Fruit fly (Drosophila melanogaster) whole organism, pupa: ENCODE data around the gene Max.

Experiments
- CG17806 ChIP-seq: fragments of 200-800 bp; sonication (Bioruptor generic); optimal IDR thresholded peaks from 2 replicates; lab custom pipeline; 2018; ENCODE audit warnings: missing biosample characterization, mild to moderate bottlenecking, missing genetic modification characterization, moderate library complexity
- D1 ChIP-seq: fragments of 200-800 bp; sonication (Bioruptor generic); optimal IDR thresholded peaks from 2 replicates; lab custom pipeline; 2018; ENCODE audit warnings: missing biosample characterization, mild to moderate bottlenecking, missing genetic modification characterization, moderate library complexity
- EcR ChIP-seq: fragments of 200-800 bp; sonication (Bioruptor generic); optimal IDR thresholded peaks from 3 replicates; lab custom pipeline; 2019; ENCODE audit warnings: missing biosample characterization, missing genetic modification characterization, mild to moderate bottlenecking, moderate library complexity, missing genetic modification reagents
- fd96Ca ChIP-seq: fragments of 200-800 bp; sonication (Bioruptor generic); IDR thresholded peaks from 3 replicates; pipeline ENCODE4 v1.3.6; 2022; ENCODE audit warnings: missing biosample characterization, missing genetic modification characterization
- gl ChIP-seq: fragments of 200-800 bp; sonication (Bioruptor generic); optimal IDR thresholded peaks from 2 replicates; lab custom pipeline; 2018; ENCODE audit warnings: missing biosample characterization, mild to moderate bottlenecking, missing genetic modification characterization

dm6 chr3L:19251643-19252042, 12.3 kb downstream of the Max start:
- TF ChIP-seq CG17806 (no peak), gl (tag; lab: Kevin White, UChicago) (no peak), EcR (GFP tag; lab: Kevin White, UChicago) (no peak), fd96Ca (no peak), D1 (tag; lab: Kevin White, UChicago) (no peak)
